Worm (Caenorhabditis elegans): ENCODE data around the gene ZK616.61.
"Not testable (repeated sequence)": the region's sequence is repeated elsewhere in the genome, so short reads cannot be mapped to it uniquely, and the experiment has no call there.

The ZK616.61 gene

DNA sequence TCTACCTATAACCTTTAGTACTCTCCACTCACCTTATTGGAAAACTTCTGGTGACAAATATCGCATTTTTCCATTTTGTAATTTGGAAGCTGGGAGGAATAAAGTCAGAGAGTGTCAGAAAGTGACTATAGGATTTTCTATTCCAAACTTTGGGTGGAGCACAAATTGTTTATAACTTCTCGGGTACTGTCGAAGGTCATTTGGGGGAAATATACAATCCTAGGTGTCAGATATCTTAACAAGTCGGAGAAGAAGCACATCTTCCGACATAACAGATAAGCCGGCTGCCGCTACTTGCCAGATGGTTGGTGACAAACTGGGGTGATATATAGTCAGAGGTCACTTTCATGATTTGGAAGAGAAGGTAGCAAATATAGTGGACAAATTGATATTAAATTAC, 13.7 kb downstream of the ZK616.61 start, which contains the start of gene ehn-3:
Gene ehn-3 (minus strand): TSS at position 101 of the 400 bp plus-strand sequence.
- TF ChIP-seq rec-8 (tag; optimal IDR thresholded peaks at IDR 0.05) (no peak), ztf-22 (GFP tag; optimal IDR thresholded peaks at IDR 0.05) (no peak), hrde-1 (tag; optimal IDR thresholded peaks at IDR 0.05; ENCODE audit: borderline replicate concordance) (no peak)

DNA sequence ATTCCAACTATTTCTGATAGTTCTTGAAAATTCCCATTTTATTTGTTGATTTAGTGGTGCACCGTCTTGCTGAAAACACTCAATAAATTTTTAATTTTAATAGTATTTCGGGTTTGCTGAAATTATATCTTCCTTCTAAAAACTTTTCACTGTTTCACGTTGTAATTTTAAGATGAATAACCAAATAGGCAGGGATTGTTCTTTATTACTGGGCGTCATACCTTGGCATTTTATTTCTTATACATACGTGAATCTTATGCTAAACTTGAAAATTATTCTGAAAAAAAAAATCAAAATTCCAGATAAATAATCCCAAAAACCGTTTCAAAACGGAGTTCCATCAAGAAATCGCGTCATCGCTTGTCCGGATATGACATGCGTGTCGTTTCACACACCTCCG, 33.3 kb downstream of the ZK616.61 start, which contains the start of gene mgl-3:
Gene mgl-3 (plus strand): TSS at position 301 of the 400 bp plus-strand sequence.
- TF ChIP-seq lir-1 (GFP tag; conservative IDR thresholded peaks at IDR 0.05) = no peak
- TF ChIP-seq ztf-26 (tag; optimal IDR thresholded peaks at IDR 0.05) = no peak
- no peak for TF ChIP-seq F57A8.1 (GFP tag; optimal IDR thresholded peaks at IDR 0.05)
- no peak for TF ChIP-seq repo-1 (tag; optimal IDR thresholded peaks at IDR 0.05)
- TF ChIP-seq cebp-1 (GFP tag; IDR thresholded peaks at IDR 0.05) = no peak
- TF ChIP-seq cebp-1 (tag; optimal IDR thresholded peaks at IDR 0.05) = no peak
- TF ChIP-seq Y67H2A.10 (GFP tag; conservative IDR thresholded peaks at IDR 0.05) = no peak
- TF ChIP-seq C06A6.2 (GFP tag; conservative IDR thresholded peaks at IDR 0.05) = no peak
- TF ChIP-seq Y53F4B.3 (GFP tag; IDR thresholded peaks at IDR 0.05) = no peak
- TF ChIP-seq bed-2 (GFP tag; IDR thresholded peaks at IDR 0.05) = no peak
- no peak for TF ChIP-seq B0336.3 (GFP tag; IDR thresholded peaks at IDR 0.05)
- TF ChIP-seq ZK185.1 (tag; optimal IDR thresholded peaks at IDR 0.05; ENCODE audit: poor library complexity, severe bottlenecking) = no peak
- no peak for TF ChIP-seq attf-3 (GFP tag; conservative IDR thresholded peaks at IDR 0.05)
- TF ChIP-seq F37B4.10 (GFP tag; IDR thresholded peaks at IDR 0.05) = no peak
- no peak for TF ChIP-seq rec-8 (tag; optimal IDR thresholded peaks at IDR 0.05)

DNA sequence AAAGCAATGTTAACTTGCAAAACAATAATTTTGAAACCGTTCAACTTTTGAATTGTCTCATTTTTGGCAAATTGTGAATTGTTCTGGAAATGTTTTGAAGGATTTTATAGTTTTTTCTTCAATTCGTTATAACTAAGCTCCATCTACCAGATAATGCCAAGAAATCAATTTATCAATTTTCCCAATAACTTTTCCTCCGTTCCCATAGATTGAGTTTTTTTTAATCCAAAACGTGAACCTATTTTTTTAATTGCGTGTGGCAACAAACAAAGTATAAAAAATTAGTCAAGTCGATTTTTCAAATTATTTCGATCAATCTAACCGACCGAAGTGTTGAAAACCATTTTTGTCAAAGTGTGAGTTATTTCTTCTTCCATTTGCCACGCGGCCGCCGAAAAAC, 47.2 kb downstream of the ZK616.61 start, which contains the start of gene Y4C6A.4:
Gene Y4C6A.4 (plus strand): TSS at position 301 of the 400 bp plus-strand sequence.
- no peak for TF ChIP-seq B0035.1 (tag; optimal IDR thresholded peaks at IDR 0.05)
- no peak for TF ChIP-seq hrde-1 (tag; optimal IDR thresholded peaks at IDR 0.05; ENCODE audit: borderline replicate concordance)
- no peak for TF ChIP-seq T07F8.4 (tag; optimal IDR thresholded peaks at IDR 0.05)
- TF ChIP-seq madf-3 (GFP tag; IDR thresholded peaks at IDR 0.05) = no peak
- no peak for TF ChIP-seq lin-40 (tag; optimal IDR thresholded peaks at IDR 0.05)
- no peak for TF ChIP-seq ztf-22 (GFP tag; optimal IDR thresholded peaks at IDR 0.05)
- no peak for TF ChIP-seq snpc-4 (GFP tag; optimal IDR thresholded peaks at IDR 0.05)
- TF ChIP-seq snpc-4 (tag; optimal IDR thresholded peaks at IDR 0.05) = no peak

DNA sequence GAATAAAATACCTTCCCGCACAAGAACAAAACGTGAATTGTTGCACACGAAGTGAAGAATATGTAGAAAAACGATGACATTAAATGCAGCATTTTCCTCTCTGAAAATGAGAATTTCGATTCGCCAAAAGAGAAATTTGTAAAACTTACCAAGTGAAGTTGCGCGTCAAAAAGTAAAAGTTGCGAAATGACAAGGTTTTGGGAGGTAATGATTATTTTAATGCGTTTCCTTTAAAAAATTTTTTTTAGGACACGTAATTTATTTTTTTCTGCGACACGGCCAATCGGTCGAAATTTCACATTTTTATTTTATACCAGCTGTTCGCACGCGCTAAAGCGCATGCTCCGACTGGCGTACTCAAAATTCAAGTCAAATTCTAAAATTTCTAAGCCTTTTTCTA, 50.6 kb downstream of the ZK616.61 start, which contains the start of gene Y4C6A.3:
Gene Y4C6A.3 (minus strand): TSS at position 101 of the 400 bp plus-strand sequence.
- not testable (repeated sequence) for TF ChIP-seq ztf-25 (GFP tag; IDR thresholded peaks at IDR 0.05); F22D6.2 (tag; optimal IDR thresholded peaks at IDR 0.05); attf-5 (GFP tag; optimal IDR thresholded peaks at IDR 0.05)
